Fruit fly (Drosophila melanogaster) whole organism, prepupa: ENCODE data around the gene CG4408.
A peak's percentile ranks its signal among the peaks of the same experiment; 100 is the strongest.

Source experiments
- Blimp-1 ChIP-seq: fragments of 200-800 bp; sonication (Bioruptor generic); optimal IDR thresholded peaks from 3 replicates; lab custom pipeline; 2017; ENCODE audit warnings: missing biosample characterization, missing genetic modification characterization, mild to moderate bottlenecking, moderate library complexity, missing genetic modification reagents
- CG10631 ChIP-seq: fragments of 200-800 bp; sonication (Bioruptor generic); optimal IDR thresholded peaks from 2 replicates; lab custom pipeline; 2016; ENCODE audit warnings: missing biosample characterization, missing genetic modification characterization
- CG10669 ChIP-seq: fragments of 200-800 bp; sonication (Bioruptor generic); optimal IDR thresholded peaks from 3 replicates; lab custom pipeline; 2018; ENCODE audit warnings: missing biosample characterization, mild to moderate bottlenecking, missing genetic modification characterization, moderate library complexity
- CG11294 ChIP-seq: fragments of 200-800 bp; sonication (Bioruptor generic); IDR thresholded peaks from 2 replicates; pipeline ENCODE4 v1.3.6; 2022; ENCODE audit warnings: missing biosample characterization, missing genetic modification characterization
- CG15336 ChIP-seq: fragments of 200-800 bp; sonication (Bioruptor generic); IDR thresholded peaks from 2 replicates; pipeline ENCODE4 v1.3.6; 2022; ENCODE audit warnings: missing biosample characterization, missing genetic modification characterization
- CG16779 ChIP-seq: fragments of 200-800 bp; sonication (Bioruptor generic); optimal IDR thresholded peaks from 3 replicates; lab custom pipeline; 2017; ENCODE audit warnings: missing biosample characterization, mild to moderate bottlenecking, missing genetic modification characterization
- CG3032 ChIP-seq: fragments of 200-800 bp; optimal IDR thresholded peaks from 2 replicates; lab custom pipeline; 2019; ENCODE audit warnings: missing biosample characterization, mild to moderate bottlenecking, missing genetic modification characterization, moderate library complexity
- CG31627 ChIP-seq: fragments of 200-800 bp; sonication (Bioruptor generic); optimal IDR thresholded peaks from 3 replicates; lab custom pipeline; 2016; ENCODE audit warnings: missing biosample characterization, missing genetic modification characterization
- CG3919 ChIP-seq: fragments of 200-800 bp; sonication (Bioruptor generic); optimal IDR thresholded peaks from 3 replicates; lab custom pipeline; 2016; ENCODE audit warnings: missing biosample characterization, missing genetic modification characterization
- CG4318 ChIP-seq: fragments of 200-800 bp; sonication (Bioruptor generic); optimal IDR thresholded peaks from 3 replicates; lab custom pipeline; 2017; ENCODE audit warnings: missing biosample characterization, mild to moderate bottlenecking, missing genetic modification characterization
- CG6163 ChIP-seq: fragments of 200-800 bp; sonication (Bioruptor generic); IDR thresholded peaks from 3 replicates; pipeline ENCODE4 v1.3.6; 2022; ENCODE audit warnings: missing biosample characterization, missing genetic modification characterization
- CG6276 ChIP-seq: fragments of 200-800 bp; sonication (Bioruptor generic); optimal IDR thresholded peaks from 2 replicates; lab custom pipeline; 2017; ENCODE audit warnings: missing biosample characterization, mild to moderate bottlenecking, missing genetic modification characterization
- CG6854 ChIP-seq: fragments of 200-800 bp; sonication (Bioruptor generic); optimal IDR thresholded peaks from 2 replicates; lab custom pipeline; 2017; ENCODE audit warnings: missing biosample characterization, mild to moderate bottlenecking, missing genetic modification characterization
- CG7368 ChIP-seq: fragments of 200-800 bp; sonication (Bioruptor generic); optimal IDR thresholded peaks from 3 replicates; lab custom pipeline; 2016; ENCODE audit warnings: missing biosample characterization, missing genetic modification characterization
- CG8632 ChIP-seq: fragments of 200-800 bp; sonication (Bioruptor generic); optimal IDR thresholded peaks from 3 replicates; lab custom pipeline; 2016; ENCODE audit warnings: missing biosample characterization, missing genetic modification characterization
- CG9139 ChIP-seq: fragments of 200-800 bp; sonication (Bioruptor generic); optimal IDR thresholded peaks from 3 replicates; lab custom pipeline; 2017; ENCODE audit warnings: missing biosample characterization, mild to moderate bottlenecking, missing genetic modification characterization
- Eip75B ChIP-seq: fragments of 200-800 bp; sonication (Bioruptor generic); optimal IDR thresholded peaks from 3 replicates; lab custom pipeline; 2016; ENCODE audit warnings: missing biosample characterization, missing genetic modification characterization
- Eip78C ChIP-seq: fragments of 200-800 bp; sonication (Bioruptor generic); peaks from one replicate; lab custom pipeline; 2016; ENCODE audit warnings: missing biosample characterization, missing genetic modification characterization
- Eip93F ChIP-seq: fragments of 200-800 bp; sonication (Bioruptor generic); optimal IDR thresholded peaks from 2 replicates; lab custom pipeline; 2016; ENCODE audit warnings: missing biosample characterization, mild to moderate bottlenecking, missing genetic modification characterization
- Ets96B ChIP-seq: fragments of 200-800 bp; optimal IDR thresholded peaks from 2 replicates; lab custom pipeline; 2019; ENCODE audit warnings: missing biosample characterization, mild to moderate bottlenecking, missing genetic modification characterization, moderate library complexity
- Gug ChIP-seq: fragments of 200-800 bp; sonication (Bioruptor generic); IDR thresholded peaks from 2 replicates; pipeline ENCODE4 v1.3.6; 2022; ENCODE audit warnings: missing biosample characterization, missing genetic modification characterization
- Hr38 ChIP-seq: sonication (Bioruptor generic); optimal IDR thresholded peaks from 2 replicates; lab custom pipeline; 2016; ENCODE audit warnings: missing biosample characterization, missing genetic modification characterization
- Hr39 ChIP-seq: fragments of 200-800 bp; sonication (Bioruptor generic); optimal IDR thresholded peaks from 2 replicates; lab custom pipeline; 2016; ENCODE audit warnings: missing biosample characterization, missing genetic modification characterization
- Hr4 ChIP-seq: fragments of 200-800 bp; sonication (Bioruptor generic); optimal IDR thresholded peaks from 3 replicates; lab custom pipeline; 2016; ENCODE audit warnings: missing biosample characterization, missing genetic modification characterization
- OdsH ChIP-seq: fragments of 200-800 bp; sonication (Bioruptor generic); optimal IDR thresholded peaks from 3 replicates; lab custom pipeline; 2016; ENCODE audit warnings: missing biosample characterization, missing genetic modification characterization
- Smox ChIP-seq: fragments of 200-800 bp; sonication (Bioruptor generic); optimal IDR thresholded peaks from 3 replicates; lab custom pipeline; 2016; ENCODE audit warnings: missing biosample characterization, missing genetic modification characterization
- Sox102F ChIP-seq: fragments of 200-800 bp; sonication (Bioruptor generic); optimal IDR thresholded peaks from 2 replicates; lab custom pipeline; 2016; ENCODE audit warnings: missing biosample characterization, mild to moderate bottlenecking, missing genetic modification characterization
- Sox14 ChIP-seq: fragments of 200-800 bp; sonication (Bioruptor generic); optimal IDR thresholded peaks from 3 replicates; lab custom pipeline; 2016; ENCODE audit warnings: missing biosample characterization, missing genetic modification characterization
- Sox15 ChIP-seq: fragments of 200-800 bp; sonication (Bioruptor generic); optimal IDR thresholded peaks from 3 replicates; lab custom pipeline; 2016; ENCODE audit warnings: missing biosample characterization, missing genetic modification characterization
- achi ChIP-seq: fragments of 200-800 bp; sonication (Bioruptor generic); optimal IDR thresholded peaks from 3 replicates; lab custom pipeline; 2016; ENCODE audit warnings: missing biosample characterization, missing genetic modification characterization
- acj6 ChIP-seq: fragments of 200-800 bp; sonication (Bioruptor generic); optimal IDR thresholded peaks from 3 replicates; lab custom pipeline; 2016; ENCODE audit warnings: missing biosample characterization, missing genetic modification characterization
- cyc ChIP-seq: fragments of 200-800 bp; sonication (Bioruptor generic); optimal IDR thresholded peaks from 3 replicates; lab custom pipeline; 2016; ENCODE audit warnings: missing biosample characterization, missing genetic modification characterization
- dac ChIP-seq: fragments of 200-800 bp; sonication (Bioruptor generic); optimal IDR thresholded peaks from 2 replicates; lab custom pipeline; 2017; ENCODE audit warnings: missing biosample characterization, mild to moderate bottlenecking, missing genetic modification characterization
- dsx ChIP-seq: fragments of 200-800 bp; optimal IDR thresholded peaks from 3 replicates; lab custom pipeline; 2019; ENCODE audit warnings: missing biosample characterization, mild to moderate bottlenecking, missing genetic modification characterization, moderate library complexity; ENCODE audit not compliant: poor library complexity, severe bottlenecking
- fd59A ChIP-seq: fragments of 200-800 bp; sonication (Bioruptor generic); optimal IDR thresholded peaks from 2 replicates; lab custom pipeline; 2017; ENCODE audit warnings: missing biosample characterization, mild to moderate bottlenecking, missing genetic modification characterization, missing genetic modification reagents
- fd85E ChIP-seq: fragments of 200-800 bp; sonication (Bioruptor generic); optimal IDR thresholded peaks from 3 replicates; lab custom pipeline; 2016; ENCODE audit warnings: missing biosample characterization, missing genetic modification characterization
- pdm3 ChIP-seq: fragments of 200-800 bp; sonication (Bioruptor generic); optimal IDR thresholded peaks from 3 replicates; lab custom pipeline; 2016; ENCODE audit warnings: missing biosample characterization, missing genetic modification characterization
- salr ChIP-seq, 2 experiments: fragments of 200-800 bp; sonication (Bioruptor generic); optimal IDR thresholded peaks; 3 replicates each; lab custom pipeline; 2016 to 2018; ENCODE audit warnings: missing biosample characterization in 2 of 2, missing genetic modification characterization in 2 of 2, mild to moderate bottlenecking in 1 of 2
- spab ChIP-seq: fragments of 200-800 bp; sonication (Bioruptor generic); optimal IDR thresholded peaks from 2 replicates; lab custom pipeline; 2017; ENCODE audit warnings: missing biosample characterization, mild to moderate bottlenecking, missing genetic modification characterization, missing genetic modification reagents
- ss ChIP-seq, 2 experiments: fragments of 200-800 bp; sonication (Bioruptor generic); optimal IDR thresholded peaks; 2 replicates in 1 of 2; 3 replicates in 1 of 2; lab custom pipeline; 2017 to 2018; ENCODE audit warnings: mild to moderate bottlenecking in 2 of 2, missing biosample characterization in 2 of 2, missing genetic modification characterization in 2 of 2, moderate library complexity in 1 of 2
- svp ChIP-seq: fragments of 200-800 bp; sonication (Bioruptor generic); peaks from one replicate; lab custom pipeline; 2016; ENCODE audit warnings: missing biosample characterization, missing genetic modification characterization
- topi ChIP-seq: fragments of 200-800 bp; sonication (Bioruptor generic); optimal IDR thresholded peaks from 3 replicates; lab custom pipeline; 2016; ENCODE audit warnings: missing biosample characterization, missing genetic modification characterization
- vri ChIP-seq: fragments of 200-800 bp; sonication (Bioruptor generic); optimal IDR thresholded peaks from 3 replicates; lab custom pipeline; 2016; ENCODE audit warnings: missing biosample characterization, mild to moderate bottlenecking, missing genetic modification characterization

The CG4408 gene

dm6 chr3R:23346893-23347396, 16.4 kb downstream of the CG4408 start (continued):
- TF ChIP-seq salr (GFP tag; optimal IDR thresholded peaks at IDR 0.05; lab: Kevin White, UChicago) (peak; percentile 1 to 70), CG6163 (GFP tag; lab: Robert Waterston, UW) (peak; percentile 63; the same call in 1 of the 3 replicates), CG8632 (GFP tag; lab: Kevin White, UChicago) (peak; percentile 61), pdm3 (GFP tag; lab: Kevin White, UChicago) (peak; percentile 17), Sox14 (GFP tag; lab: Kevin White, UChicago) (peak; percentile 30), CG10631 (GFP tag; lab: Kevin White, UChicago) (peak; percentile 66), ss (GFP tag; optimal IDR thresholded peaks at IDR 0.05; lab: Kevin White, UChicago) (peak in 1 of 2 experiments; percentile 23), acj6 (GFP tag; lab: Kevin White, UChicago) (peak; percentile 64)

dm6 chr3R:23346007-23346681, 17.2 kb downstream of the CG4408 start, which contains the start of gene pnt:
Gene pnt (minus strand): TSS chr3R:23346167.
- TF ChIP-seq svp (peak; percentile 65), CG6276 (GFP tag; lab: Kevin White, UChicago) (peak; percentile 28), Sox14 (GFP tag; lab: Kevin White, UChicago) (no peak), CG7368 (GFP tag; lab: Kevin White, UChicago) (no peak), Blimp-1 (GFP tag; lab: Kevin White, UChicago) (peak; percentile 15), dsx (no peak), CG16779 (tag; lab: Kevin White, UChicago) (peak; percentile 34), CG6163 (GFP tag; lab: Robert Waterston, UW) (peak; percentile 20; the same call in 2 of the 3 replicates), topi (no peak), Eip78C (GFP tag; lab: Kevin White, UChicago) (peak; percentile 58), CG15336 (GFP tag; lab: Robert Waterston, UW) (0 out of 2 replicates have a peak, but pooled peaks have one; percentile 13)

- TF ChIP-seq cyc (no peak), vri (GFP tag; lab: Kevin White, UChicago) (no peak), CG10669 (GFP tag; lab: Kevin White, UChicago) (peak; percentile 66), Hr39 (GFP tag; lab: Kevin White, UChicago) (no peak), Hr4 (GFP tag; lab: Kevin White, UChicago) (peak; percentile 55), Hr38 (GFP tag; lab: Kevin White, UChicago) (no peak), OdsH (GFP tag; lab: Kevin White, UChicago) (peak; percentile 37), CG4318 (GFP tag; lab: Kevin White, UChicago) (peak; percentile 26), Eip93F (no peak), Eip78C (GFP tag; lab: Kevin White, UChicago) (peak; percentile 81), spab (GFP tag; lab: Kevin White, UChicago) (peak; percentile 67), svp (no peak), Ets96B (tag; lab: Kevin White, UChicago) (peak; percentile 76), CG9139 (GFP tag; lab: Kevin White, UChicago) (peak; percentile 25), fd85E (GFP tag; lab: Kevin White, UChicago) (no peak), CG16779 (tag; lab: Kevin White, UChicago) (no peak), CG3919 (GFP tag; lab: Kevin White, UChicago) (peak; percentile 58), CG11294 (GFP tag; lab: Robert Waterston, UW) (no peak), Sox14 (GFP tag; lab: Kevin White, UChicago) (peak; percentile 46), Sox15 (no peak), ss (GFP tag; optimal IDR thresholded peaks at IDR 0.05; lab: Kevin White, UChicago) (peak; percentile 51 to 52), achi (GFP tag; lab: Kevin White, UChicago) (peak; percentile 63), CG3032 (tag; lab: Kevin White, UChicago) (peak; percentile 80), Gug (GFP tag; lab: Robert Waterston, UW) (peak; percentile 44), CG31627 (no peak), CG6854 (GFP tag; lab: Kevin White, UChicago) (no peak), Sox102F (no peak), fd59A (peak; percentile 53), dac (no peak), CG15336 (GFP tag; lab: Robert Waterston, UW) (peak; percentile 81), Smox (GFP tag; lab: Kevin White, UChicago) (no peak), CG8632 (GFP tag; lab: Kevin White, UChicago) (peak; percentile 17), Eip75B (GFP tag; lab: Kevin White, UChicago) (peak; percentile 56), dsx (peak; percentile 76)
These were observed 18.2 kb downstream of the CG4408 start for dm6 chr3R:23345057-23345776.
